Worm (Caenorhabditis elegans) whole organism, L3 larva: ENCODE results near the gene F58H1.3.
A peak's percentile ranks its signal among the peaks of the same experiment; 100 is the strongest.

Experiments
- R02D3.7 ChIP-seq: fragments of 150-350 bp; optimal IDR thresholded peaks from 2 replicates; lab custom pipeline; 2014; ENCODE audit warnings: missing biosample characterization, missing genetic modification characterization
- ZK546.5 ChIP-seq: sonication (generic microtip); optimal IDR thresholded peaks from 2 replicates; lab custom pipeline; 2017; ENCODE audit warnings: missing biosample characterization, missing genetic modification characterization
- aly-2 ChIP-seq: fragments of 150-350 bp; optimal IDR thresholded peaks from 2 replicates; lab custom pipeline; 2014; ENCODE audit warnings: missing biosample characterization, missing genetic modification characterization
- ceh-16 ChIP-seq: sonication (generic microtip); optimal IDR thresholded peaks from 2 replicates; lab custom pipeline; 2017; ENCODE audit warnings: missing biosample characterization, missing genetic modification characterization
- ceh-28 ChIP-seq: fragments of 150-350 bp; optimal IDR thresholded peaks from 2 replicates; lab custom pipeline; 2014; ENCODE audit warnings: missing biosample characterization, missing genetic modification reagents, missing genetic modification characterization
- ceh-82 ChIP-seq: fragments of 150-350 bp; optimal IDR thresholded peaks from 2 replicates; lab custom pipeline; 2014; ENCODE audit warnings: missing biosample characterization, missing genetic modification characterization
- ceh-9 ChIP-seq: sonication (generic microtip); optimal IDR thresholded peaks from 2 replicates; lab custom pipeline; 2018; ENCODE audit warnings: missing biosample characterization, missing genetic modification characterization
- daf-12 ChIP-seq: fragments of 150-350 bp; optimal IDR thresholded peaks from 2 replicates; lab custom pipeline; 2014; ENCODE audit warnings: missing biosample characterization, missing genetic modification reagents, missing genetic modification characterization
- egl-27 ChIP-seq: sonication (generic microtip); optimal IDR thresholded peaks from 4 replicates; lab custom pipeline; 2017; ENCODE audit warnings: missing biosample characterization, missing genetic modification reagents, missing genetic modification characterization
- egl-5 ChIP-seq: fragments of 150-350 bp; optimal IDR thresholded peaks from 2 replicates; lab custom pipeline; 2017; ENCODE audit warnings: missing biosample characterization, missing genetic modification reagents, missing genetic modification characterization, inconsistent platforms
- elt-1 ChIP-seq: fragments of 150-350 bp; optimal IDR thresholded peaks from 2 replicates; lab custom pipeline; 2014; ENCODE audit warnings: missing biosample characterization, missing genetic modification characterization
- elt-2 ChIP-seq: sonication (generic microtip); optimal IDR thresholded peaks from 2 replicates; lab custom pipeline; 2016; ENCODE audit warnings: missing genetic modification reagents, mild to moderate bottlenecking, missing genetic modification characterization, missing compliant biosample characterization
- eor-1 ChIP-seq, 2 experiments: fragments of 150-350 bp; optimal IDR thresholded peaks; 2 replicates each; lab custom pipeline; 2014 to 2018; ENCODE audit warnings: missing biosample characterization in 2 of 2, missing genetic modification characterization in 2 of 2
- fkh-10 ChIP-seq: sonication (generic microtip); optimal IDR thresholded peaks from 2 replicates; lab custom pipeline; 2017; ENCODE audit warnings: missing biosample characterization, missing genetic modification reagents, missing genetic modification characterization
- fkh-2 ChIP-seq: fragments of 150-350 bp; optimal IDR thresholded peaks from 2 replicates; lab custom pipeline; 2014; ENCODE audit warnings: missing biosample characterization, missing genetic modification reagents, missing genetic modification characterization
- fos-1 ChIP-seq: fragments of 150-350 bp; optimal IDR thresholded peaks from 2 replicates; lab custom pipeline; 2014; ENCODE audit warnings: missing biosample characterization, missing genetic modification characterization
- hmg-11 ChIP-seq: sonication (generic microtip); optimal IDR thresholded peaks from 2 replicates; lab custom pipeline; 2016; ENCODE audit warnings: missing genetic modification characterization, missing compliant biosample characterization
- jun-1 ChIP-seq: fragments of 150-350 bp; optimal IDR thresholded peaks from 2 replicates; lab custom pipeline; 2014; ENCODE audit warnings: missing biosample characterization, missing genetic modification reagents, missing genetic modification characterization
- lin-15B ChIP-seq: fragments of 150-350 bp; optimal IDR thresholded peaks from 2 replicates; lab custom pipeline; 2014; ENCODE audit warnings: missing biosample characterization, missing genetic modification characterization
- lin-39 ChIP-seq: fragments of 150-350 bp; optimal IDR thresholded peaks from 2 replicates; lab custom pipeline; 2018; ENCODE audit warnings: missing biosample characterization, missing genetic modification reagents, missing genetic modification characterization
- lsy-12 ChIP-seq: sonication (generic microtip); optimal IDR thresholded peaks from 2 replicates; lab custom pipeline; 2016; ENCODE audit warnings: mild to moderate bottlenecking, missing genetic modification characterization, missing compliant biosample characterization
- mdl-1 ChIP-seq: fragments of 150-350 bp; optimal IDR thresholded peaks from 2 replicates; lab custom pipeline; 2014; ENCODE audit warnings: missing biosample characterization, missing genetic modification characterization
- mml-1 ChIP-seq: fragments of 150-350 bp; sonication (generic microtip); optimal IDR thresholded peaks from 3 replicates; lab custom pipeline; 2014; ENCODE audit warnings: missing biosample characterization, missing genetic modification characterization
- nfya-1 ChIP-seq: sonication (generic microtip); optimal IDR thresholded peaks from 2 replicates; lab custom pipeline; 2017; ENCODE audit warnings: missing genetic modification characterization, mild to moderate bottlenecking, missing compliant biosample characterization, antibody characterized with exemption, moderate library complexity; ENCODE audit not compliant: insufficient read depth
- nhr-11 ChIP-seq: fragments of 150-350 bp; optimal IDR thresholded peaks from 2 replicates; lab custom pipeline; 2014; ENCODE audit warnings: missing biosample characterization, missing genetic modification characterization
- nhr-12 ChIP-seq: fragments of 150-350 bp; optimal IDR thresholded peaks from 2 replicates; lab custom pipeline; 2014; ENCODE audit warnings: missing biosample characterization, missing genetic modification characterization
- nhr-23 ChIP-seq: fragments of 150-350 bp; optimal IDR thresholded peaks from 2 replicates; lab custom pipeline; 2014; ENCODE audit warnings: missing biosample characterization, missing genetic modification reagents, missing genetic modification characterization
- nhr-237 ChIP-seq: fragments of 150-350 bp; optimal IDR thresholded peaks from 2 replicates; lab custom pipeline; 2014; ENCODE audit warnings: missing biosample characterization, missing genetic modification characterization
- nhr-25 ChIP-seq: sonication (generic microtip); optimal IDR thresholded peaks from 2 replicates; lab custom pipeline; 2017; ENCODE audit warnings: missing biosample characterization, missing genetic modification characterization
- nhr-28 ChIP-seq: fragments of 150-350 bp; optimal IDR thresholded peaks from 2 replicates; lab custom pipeline; 2014; ENCODE audit warnings: missing biosample characterization, missing genetic modification characterization
- nhr-43 ChIP-seq: sonication (generic microtip); optimal IDR thresholded peaks from 2 replicates; lab custom pipeline; 2016; ENCODE audit warnings: mild to moderate bottlenecking, missing genetic modification characterization, missing compliant biosample characterization; ENCODE audit not compliant: poor library complexity, severe bottlenecking
- nhr-67 ChIP-seq: fragments of 150-350 bp; optimal IDR thresholded peaks from 2 replicates; lab custom pipeline; 2014; ENCODE audit warnings: missing biosample characterization, missing genetic modification characterization
- nhr-76 ChIP-seq: fragments of 150-350 bp; sonication (generic microtip); optimal IDR thresholded peaks from 5 replicates; lab custom pipeline; 2014; ENCODE audit warnings: missing biosample characterization, missing genetic modification characterization
- nhr-77 ChIP-seq: fragments of 150-350 bp; optimal IDR thresholded peaks from 2 replicates; lab custom pipeline; 2014; ENCODE audit warnings: missing biosample characterization, missing genetic modification characterization
- pha-4 ChIP-seq: fragments of 150-350 bp; optimal IDR thresholded peaks from 2 replicates; lab custom pipeline; 2014; ENCODE audit warnings: missing biosample characterization, missing genetic modification reagents, missing genetic modification characterization
- pqm-1 ChIP-seq: fragments of 150-350 bp; optimal IDR thresholded peaks from 2 replicates; lab custom pipeline; 2017; ENCODE audit warnings: missing biosample characterization, missing genetic modification characterization, inconsistent platforms
- skn-1 ChIP-seq: fragments of 150-350 bp; optimal IDR thresholded peaks from 2 replicates; lab custom pipeline; 2014; ENCODE audit warnings: missing biosample characterization, missing genetic modification characterization
- snpc-4 ChIP-seq: fragments of 150-350 bp; optimal IDR thresholded peaks from 2 replicates; lab custom pipeline; 2014; ENCODE audit warnings: missing biosample characterization, missing genetic modification characterization
- tbx-2 ChIP-seq: sonication (generic microtip); optimal IDR thresholded peaks from 2 replicates; lab custom pipeline; 2016; ENCODE audit warnings: mild to moderate bottlenecking, missing genetic modification characterization, missing compliant biosample characterization
- unc-39 ChIP-seq: sonication (generic microtip); optimal IDR thresholded peaks from 4 replicates; lab custom pipeline; 2017; ENCODE audit warnings: missing biosample characterization, missing genetic modification characterization
- unc-62 ChIP-seq: fragments of 150-350 bp; sonication (generic microtip); optimal IDR thresholded peaks from 4 replicates; lab custom pipeline; 2014; ENCODE audit warnings: missing biosample characterization, missing genetic modification reagents, missing genetic modification characterization
- zag-1 ChIP-seq: fragments of 150-350 bp; optimal IDR thresholded peaks from 2 replicates; lab custom pipeline; 2014; ENCODE audit warnings: missing biosample characterization, missing genetic modification characterization
- ztf-11 ChIP-seq: fragments of 150-350 bp; optimal IDR thresholded peaks from 2 replicates; lab custom pipeline; 2014; ENCODE audit warnings: missing biosample characterization, missing genetic modification characterization
- ztf-4 ChIP-seq: fragments of 150-350 bp; optimal IDR thresholded peaks from 2 replicates; lab custom pipeline; 2014; ENCODE audit warnings: missing biosample characterization, missing genetic modification characterization

The F58H1.3 gene

DNA sequence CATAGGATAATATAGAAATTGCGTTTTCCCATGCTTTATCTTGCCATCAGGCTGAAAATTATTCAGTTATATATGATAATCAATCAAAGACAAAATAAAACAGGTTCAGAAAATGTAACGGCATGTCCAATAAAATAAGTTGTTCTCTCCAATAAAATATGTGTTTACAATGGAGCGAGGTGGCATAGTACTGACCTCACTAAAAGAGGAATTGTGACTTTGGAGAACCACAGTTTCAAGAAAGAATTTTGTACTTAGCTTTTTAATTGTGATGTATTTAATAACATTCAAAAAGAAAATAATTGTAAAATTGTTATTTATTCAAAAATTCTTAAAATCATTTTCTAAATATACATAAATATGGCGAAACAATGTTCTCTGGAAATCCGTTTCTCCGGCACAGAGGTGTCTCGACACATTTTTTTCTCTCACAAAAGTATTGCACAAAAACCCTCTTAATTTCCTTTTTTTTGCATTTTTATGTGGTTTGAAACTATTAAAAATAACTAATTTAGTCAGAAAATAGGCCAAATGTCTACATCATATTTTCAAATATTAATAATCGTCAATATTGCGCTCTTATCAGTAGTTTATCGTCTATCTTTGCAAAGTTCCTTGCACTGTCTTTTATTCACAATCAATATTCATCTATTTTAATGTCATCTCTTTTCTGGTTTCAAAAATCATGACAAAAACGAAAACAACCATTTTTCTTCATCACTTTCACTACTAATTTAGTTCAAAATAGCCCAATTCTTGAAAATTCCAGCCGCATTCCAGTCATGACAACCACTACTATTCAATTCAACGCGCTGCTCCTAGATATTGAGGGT is at the start of gene F58H1.3, which contains the start of gene aman-2:
Gene F58H1.3 (plus strand): TSS at position 783 of the 833 bp plus-strand sequence.
Gene aman-2 (minus strand): TSS at position 51 of the 833 bp plus-strand sequence.
- TF ChIP-seq nhr-76 (tag; lab: Kevin White, UChicago) (no peak), nfya-1 (tag; lab: Kevin White, UChicago) (peak; percentile 57), eor-1 (tag; optimal IDR thresholded peaks at IDR 0.05; lab: Kevin White, UChicago) (no peak), aly-2 (tag; lab: Kevin White, UChicago) (no peak), ztf-11 (tag; lab: Kevin White, UChicago) (no peak), nhr-12 (tag; lab: Kevin White, UChicago) (no peak), pqm-1 (tag; lab: Kevin White, UChicago) (no peak), tbx-2 (tag; lab: Kevin White, UChicago) (no peak), egl-27 (tag; lab: Kevin White, UChicago) (no peak), lin-15B (tag; lab: Kevin White, UChicago) (peak; percentile 55), fkh-2 (no peak), daf-12 (tag; lab: Kevin White, UChicago) (no peak), pha-4 (peak; percentile 71), skn-1 (tag; lab: Kevin White, UChicago) (no peak), ZK546.5 (tag; lab: Kevin White, UChicago) (no peak), ceh-16 (tag; lab: Kevin White, UChicago) (no peak), unc-62 (GFP tag; lab: Kevin White, UChicago) (no peak), zag-1 (no peak), elt-1 (no peak), nhr-77 (tag; lab: Kevin White, UChicago) (no peak), egl-5 (tag; lab: Kevin White, UChicago) (no peak), nhr-237 (tag; lab: Kevin White, UChicago) (no peak), nhr-11 (tag; lab: Kevin White, UChicago) (no peak), mdl-1 (tag; lab: Kevin White, UChicago) (no peak), mml-1 (tag; lab: Kevin White, UChicago) (no peak), lsy-12 (tag; lab: Kevin White, UChicago) (no peak), lin-39 (no peak), nhr-23 (no peak), ceh-28 (no peak), ceh-9 (tag; lab: Kevin White, UChicago) (no peak), snpc-4 (tag; lab: Kevin White, UChicago) (no peak), elt-2 (tag; lab: Kevin White, UChicago) (peak; percentile 21), ztf-4 (tag; lab: Kevin White, UChicago) (no peak), R02D3.7 (tag; lab: Kevin White, UChicago) (no peak), unc-39 (tag; lab: Kevin White, UChicago) (no peak), fos-1 (tag; lab: Kevin White, UChicago) (no peak), nhr-25 (no peak), hmg-11 (tag; lab: Kevin White, UChicago) (peak; percentile 36), ceh-82 (no peak), fkh-10 (no peak), nhr-67 (tag; lab: Kevin White, UChicago) (no peak), nhr-28 (tag; lab: Kevin White, UChicago) (no peak), nhr-43 (no peak)

DNA sequence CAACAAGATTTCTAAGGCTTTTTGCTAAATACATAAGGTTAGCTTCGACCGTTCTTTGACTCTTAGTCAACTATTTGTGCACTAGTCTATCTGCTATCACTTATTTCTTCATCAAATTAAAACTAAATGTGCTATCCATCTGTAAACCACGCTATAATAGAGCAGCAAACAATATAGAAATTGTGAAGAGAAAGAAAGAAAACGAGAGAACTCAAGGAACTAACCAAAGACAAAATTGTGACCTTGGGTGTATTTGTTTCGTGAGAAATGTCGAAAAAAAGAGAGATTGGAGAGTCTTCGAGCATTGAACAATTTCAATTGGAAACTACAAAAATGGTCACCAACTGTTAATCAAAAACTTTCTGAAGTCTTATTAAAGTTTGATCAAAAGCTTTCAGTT is 48.7 kb upstream of the F58H1.3 start:
- TF ChIP-seq hmg-11 (tag; lab: Kevin White, UChicago) (no peak), skn-1 (tag; lab: Kevin White, UChicago) (no peak), elt-2 (tag; lab: Kevin White, UChicago) (peak; percentile 32), tbx-2 (tag; lab: Kevin White, UChicago) (no peak), egl-5 (tag; lab: Kevin White, UChicago) (no peak), ceh-16 (tag; lab: Kevin White, UChicago) (no peak), jun-1 (tag; lab: Kevin White, UChicago) (peak; percentile 39), lsy-12 (tag; lab: Kevin White, UChicago) (no peak), R02D3.7 (tag; lab: Kevin White, UChicago) (no peak), pqm-1 (tag; lab: Kevin White, UChicago) (peak; percentile 94), fos-1 (tag; lab: Kevin White, UChicago) (no peak), mdl-1 (tag; lab: Kevin White, UChicago) (no peak), nhr-237 (tag; lab: Kevin White, UChicago) (no peak), ceh-82 (no peak), nfya-1 (tag; lab: Kevin White, UChicago) (no peak), pha-4 (peak; percentile 73), nhr-67 (tag; lab: Kevin White, UChicago) (no peak)
